Worm (Caenorhabditis elegans) whole organism, L4 larva: Measurements from ENCODE around the gene col-95.

Experiments
- F37D6.2 ChIP-seq: sonication (generic microtip); optimal IDR thresholded peaks from 2 replicates; lab custom pipeline; 2016; ENCODE audit warnings: mild to moderate bottlenecking, missing genetic modification characterization, missing compliant biosample characterization
- T26A8.4 ChIP-seq: fragments of 200-800 bp; sonication (Bioruptor generic); IDR thresholded peaks from 2 replicates; pipeline ENCODE4 v1.3.6; 2022; ENCODE audit warnings: missing genetic modification characterization, missing compliant biosample characterization
- Y75B8A.6 ChIP-seq: fragments of 200-800 bp; sonication (Bioruptor generic); IDR thresholded peaks from 2 replicates; pipeline ENCODE4 v1.3.6; 2022; ENCODE audit warnings: missing genetic modification reagents, missing genetic modification characterization, missing compliant biosample characterization
- ZK337.2 ChIP-seq: fragments of 200-800 bp; sonication (Bioruptor generic); IDR thresholded peaks from 2 replicates; pipeline ENCODE4 v1.3.6; 2022; ENCODE audit warnings: missing genetic modification reagents, missing genetic modification characterization, missing compliant biosample characterization
- ZK546.5 ChIP-seq, 2 experiments: sonication (generic microtip); optimal IDR thresholded peaks; 2 replicates each; lab custom pipeline; 2017; ENCODE audit warnings: missing biosample characterization in 2 of 2, missing genetic modification characterization in 2 of 2
- aha-1 ChIP-seq: fragments of 150-350 bp; peaks from one replicate; lab custom pipeline; 2014; ENCODE audit warnings: missing biosample characterization, missing genetic modification characterization
- aly-2 ChIP-seq: sonication (generic microtip); optimal IDR thresholded peaks from 2 replicates; lab custom pipeline; 2018; ENCODE audit warnings: missing biosample characterization, missing genetic modification characterization
- arid-1 ChIP-seq: fragments of 200-800 bp; sonication (Bioruptor generic); conservative IDR thresholded peaks from 2 replicates; pipeline ENCODE4 v1.3.6; 2022; ENCODE audit warnings: missing genetic modification reagents, missing genetic modification characterization, missing compliant biosample characterization
- attf-4 ChIP-seq: sonication (generic microtip); optimal IDR thresholded peaks from 3 replicates; lab custom pipeline; 2017; ENCODE audit warnings: missing biosample characterization, missing genetic modification characterization
- ces-1 ChIP-seq: fragments of 150-350 bp; sonication (generic microtip); optimal IDR thresholded peaks from 4 replicates; lab custom pipeline; 2014; ENCODE audit warnings: missing biosample characterization, missing genetic modification reagents, missing genetic modification characterization
- daf-12 ChIP-seq: fragments of 150-350 bp; optimal IDR thresholded peaks from 2 replicates; lab custom pipeline; 2014; ENCODE audit warnings: missing biosample characterization, missing genetic modification reagents, missing genetic modification characterization
- daf-16 ChIP-seq, 3 experiments: sonication (generic microtip); optimal IDR thresholded peaks; 2 replicates each; lab custom pipeline; 2016 to 2017; ENCODE audit warnings: missing genetic modification characterization in 3 of 3, missing genetic modification reagents in 3 of 3, mild to moderate bottlenecking in 2 of 3, missing compliant biosample characterization in 2 of 3, missing biosample characterization in 1 of 3, moderate library complexity in 1 of 3
- daf-19 ChIP-seq: fragments of 200-800 bp; sonication (Bioruptor generic); conservative IDR thresholded peaks from 2 replicates; pipeline ENCODE4 v1.3.6; 2022; ENCODE audit warnings: missing genetic modification characterization, missing compliant biosample characterization
- dmd-6 ChIP-seq: fragments of 200-800 bp; sonication (Bioruptor generic); IDR thresholded peaks from 2 replicates; pipeline ENCODE4 v1.3.6; 2022; ENCODE audit warnings: missing genetic modification reagents, missing genetic modification characterization, missing compliant biosample characterization
- dmd-8 ChIP-seq: fragments of 200-800 bp; sonication (Bioruptor generic); IDR thresholded peaks from 2 replicates; pipeline ENCODE4 v1.3.6; 2022; ENCODE audit warnings: missing genetic modification characterization, missing compliant biosample characterization
- dpl-1 ChIP-seq: fragments of 150-350 bp; optimal IDR thresholded peaks from 2 replicates; lab custom pipeline; 2014; ENCODE audit warnings: missing biosample characterization, missing genetic modification reagents, missing genetic modification characterization
- dve-1 ChIP-seq: sonication (generic microtip); optimal IDR thresholded peaks from 2 replicates; lab custom pipeline; 2017; ENCODE audit warnings: antibody characterized with exemption, mild to moderate bottlenecking, missing genetic modification characterization, missing compliant biosample characterization; ENCODE audit not compliant: insufficient read depth
- egl-43 ChIP-seq: fragments of 200-800 bp; sonication (Bioruptor generic); IDR thresholded peaks from 2 replicates; pipeline ENCODE4 v1.3.6; 2022; ENCODE audit warnings: missing genetic modification reagents, missing genetic modification characterization, missing compliant biosample characterization
- fkh-10 ChIP-seq: fragments of 150-350 bp; optimal IDR thresholded peaks from 2 replicates; lab custom pipeline; 2014; ENCODE audit warnings: missing biosample characterization, missing genetic modification reagents, missing genetic modification characterization
- fos-1 ChIP-seq: fragments of 150-350 bp; optimal IDR thresholded peaks from 2 replicates; lab custom pipeline; 2014; ENCODE audit warnings: missing biosample characterization, missing genetic modification characterization
- hlh-11 ChIP-seq: fragments of 200-800 bp; sonication (Bioruptor generic); optimal IDR thresholded peaks from 2 replicates; lab custom pipeline; 2018; ENCODE audit warnings: mild to moderate bottlenecking, missing genetic modification characterization, missing compliant biosample characterization
- hlh-30 ChIP-seq: sonication (generic microtip); optimal IDR thresholded peaks from 2 replicates; lab custom pipeline; 2017; ENCODE audit warnings: antibody characterized with exemption, mild to moderate bottlenecking, missing genetic modification characterization, missing compliant biosample characterization; ENCODE audit not compliant: insufficient read depth
- hmg-1.1 ChIP-seq: fragments of 200-800 bp; sonication (Bioruptor generic); IDR thresholded peaks from 2 replicates; pipeline ENCODE4 v1.3.6; 2022; ENCODE audit warnings: missing genetic modification reagents, missing genetic modification characterization, missing compliant biosample characterization
- lim-7 ChIP-seq: fragments of 200-800 bp; sonication (Bioruptor generic); IDR thresholded peaks from 2 replicates; pipeline ENCODE4 v1.3.6; 2022; ENCODE audit warnings: missing genetic modification characterization, missing compliant biosample characterization
- lin-13 ChIP-seq: fragments of 150-350 bp; optimal IDR thresholded peaks from 2 replicates; lab custom pipeline; 2014; ENCODE audit warnings: missing biosample characterization, missing genetic modification reagents, missing genetic modification characterization
- mep-1 ChIP-seq: fragments of 150-350 bp; sonication (generic microtip); optimal IDR thresholded peaks from 3 replicates; lab custom pipeline; 2014; ENCODE audit warnings: missing biosample characterization, missing genetic modification characterization
- mxl-3 ChIP-seq: fragments of 200-800 bp; sonication (Bioruptor generic); optimal IDR thresholded peaks from 2 replicates; lab custom pipeline; 2018; ENCODE audit warnings: mild to moderate bottlenecking, missing genetic modification characterization, missing compliant biosample characterization
- nhr-10 ChIP-seq: fragments of 150-350 bp; optimal IDR thresholded peaks from 2 replicates; lab custom pipeline; 2014; ENCODE audit warnings: missing biosample characterization, missing genetic modification characterization
- nhr-102 ChIP-seq: sonication (generic microtip); optimal IDR thresholded peaks from 2 replicates; lab custom pipeline; 2016; ENCODE audit warnings: mild to moderate bottlenecking, missing genetic modification characterization, moderate library complexity, missing compliant biosample characterization
- nhr-41 ChIP-seq: fragments of 200-800 bp; sonication (Bioruptor generic); IDR thresholded peaks from 2 replicates; pipeline ENCODE4 v1.3.6; 2022; ENCODE audit warnings: missing genetic modification reagents, missing genetic modification characterization, missing compliant biosample characterization
- nhr-42 ChIP-seq: fragments of 200-800 bp; sonication (Bioruptor generic); IDR thresholded peaks from 2 replicates; pipeline ENCODE4 v1.3.6; 2022; ENCODE audit warnings: missing genetic modification characterization, missing compliant biosample characterization
- pha-4 ChIP-seq, 2 experiments: fragments of 150-350 bp in 1 of 2; fragments of 200-800 bp in 1 of 2; sonication (Bioruptor generic) in 1 of 2; IDR thresholded peaks in 1 of 2; optimal IDR thresholded peaks in 1 of 2; 2 replicates each; pipeline versions ENCODE4 v1.3.6 to Lab custom; 2014 to 2022; ENCODE audit warnings: missing genetic modification characterization in 2 of 2, missing genetic modification reagents in 2 of 2, missing biosample characterization in 1 of 2, missing compliant biosample characterization in 1 of 2
- php-3 ChIP-seq: fragments of 200-800 bp; sonication (Bioruptor generic); IDR thresholded peaks from 2 replicates; pipeline ENCODE4 v1.3.6; 2022; ENCODE audit warnings: missing genetic modification reagents, missing genetic modification characterization, missing compliant biosample characterization
- pqm-1 ChIP-seq: sonication (generic microtip); optimal IDR thresholded peaks from 2 replicates; lab custom pipeline; 2017; ENCODE audit warnings: missing biosample characterization, missing genetic modification characterization
- rbr-2 ChIP-seq: sonication (generic microtip); optimal IDR thresholded peaks from 2 replicates; lab custom pipeline; 2016; ENCODE audit warnings: missing genotype, missing genetic modification characterization, missing compliant biosample characterization
- set-16 ChIP-seq: fragments of 200-800 bp; sonication (Bioruptor generic); IDR thresholded peaks from 2 replicates; pipeline ENCODE4 v1.3.6; 2022; ENCODE audit warnings: missing genetic modification reagents, missing genetic modification characterization, missing compliant biosample characterization
- snpc-4 ChIP-seq: fragments of 150-350 bp; optimal IDR thresholded peaks from 2 replicates; lab custom pipeline; 2014; ENCODE audit warnings: missing biosample characterization, missing genetic modification characterization
- spr-1 ChIP-seq: sonication (generic microtip); optimal IDR thresholded peaks from 2 replicates; lab custom pipeline; 2016; ENCODE audit warnings: mild to moderate bottlenecking, missing genetic modification characterization, missing compliant biosample characterization
- tra-1 ChIP-seq: fragments of 200-800 bp; sonication (Bioruptor generic); IDR thresholded peaks from 2 replicates; pipeline ENCODE4 v1.3.6; 2022; ENCODE audit warnings: missing genetic modification reagents, missing genetic modification characterization, missing compliant biosample characterization
- unc-39 ChIP-seq: sonication (generic microtip); optimal IDR thresholded peaks from 2 replicates; lab custom pipeline; 2017; ENCODE audit warnings: missing biosample characterization, missing genetic modification characterization
- unc-62 ChIP-seq, 3 experiments: fragments of 150-350 bp in 1 of 3; sonication (generic microtip); optimal IDR thresholded peaks in 2 of 3; peaks in 1 of 3; 1 replicate in 1 of 3; 2 replicates in 2 of 3; lab custom pipeline; 2014 to 2017; ENCODE audit warnings: missing biosample characterization in 3 of 3, missing genetic modification characterization in 3 of 3, missing genetic modification reagents in 3 of 3, missing genotype in 1 of 3
- vab-7 ChIP-seq: fragments of 200-800 bp; sonication (Bioruptor generic); IDR thresholded peaks from 2 replicates; pipeline ENCODE4 v1.3.6; 2022; ENCODE audit warnings: missing genetic modification reagents, missing genetic modification characterization, missing compliant biosample characterization
- zip-2 ChIP-seq: fragments of 150-350 bp; optimal IDR thresholded peaks from 2 replicates; lab custom pipeline; 2014; ENCODE audit warnings: missing biosample characterization, missing genetic modification characterization
- ztf-11 ChIP-seq: fragments of 150-350 bp; optimal IDR thresholded peaks from 2 replicates; lab custom pipeline; 2014; ENCODE audit warnings: missing biosample characterization, missing genetic modification characterization
- ztf-7 ChIP-seq: fragments of 150-350 bp; optimal IDR thresholded peaks from 2 replicates; lab custom pipeline; 2014; ENCODE audit warnings: missing biosample characterization, missing genetic modification characterization

The col-95 gene

DNA sequence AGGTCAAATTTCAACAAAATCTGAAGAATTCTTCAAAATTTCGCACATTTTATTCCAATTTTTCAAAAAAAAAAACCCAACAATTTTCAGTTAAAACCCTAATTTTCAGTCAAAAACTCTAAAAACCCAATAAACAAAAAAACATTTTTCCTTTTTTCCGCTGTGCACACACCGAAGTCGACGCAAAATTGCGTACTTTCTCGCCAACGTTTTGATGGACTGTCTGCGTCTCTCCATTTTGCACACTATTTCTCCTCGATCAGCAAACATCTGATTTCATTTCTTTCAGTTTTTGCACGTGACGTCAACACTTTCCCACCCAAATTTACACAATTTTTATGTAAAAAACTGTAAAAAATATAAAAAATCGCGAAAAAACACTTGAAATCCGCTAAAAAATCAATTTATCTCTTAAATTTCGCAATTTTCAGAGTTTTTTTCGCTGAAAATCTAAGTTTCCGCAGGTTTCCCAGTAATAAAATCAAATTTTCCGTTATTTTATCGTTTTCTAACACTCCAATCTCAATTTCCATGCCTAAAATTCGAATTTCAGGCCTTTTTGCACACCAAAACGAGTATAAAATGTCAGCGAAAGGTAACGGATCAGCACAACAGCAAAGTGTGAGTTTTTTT is 46.5 kb upstream of the col-95 start, which contains the start of gene crh-1 (continued):
- TF ChIP-seq nhr-42 (GFP tag; lab: Robert Waterston, UW) = no peak
- no peak for TF ChIP-seq daf-12 (tag; lab: Kevin White, UChicago)
- TF ChIP-seq ZK546.5 (tag; optimal IDR thresholded peaks at IDR 0.05; lab: Kevin White, UChicago) = no peak
- no peak for TF ChIP-seq ztf-11 (tag; lab: Kevin White, UChicago)
- no peak for TF ChIP-seq zip-2 (tag; lab: Kevin White, UChicago)
- TF ChIP-seq arid-1 (GFP tag; lab: Robert Waterston, UW) = no peak
- no peak for TF ChIP-seq nhr-41
- TF ChIP-seq dmd-6 (GFP tag; lab: Robert Waterston, UW) = peak; percentile 67
- no peak for TF ChIP-seq nhr-10 (tag; lab: Kevin White, UChicago)

DNA sequence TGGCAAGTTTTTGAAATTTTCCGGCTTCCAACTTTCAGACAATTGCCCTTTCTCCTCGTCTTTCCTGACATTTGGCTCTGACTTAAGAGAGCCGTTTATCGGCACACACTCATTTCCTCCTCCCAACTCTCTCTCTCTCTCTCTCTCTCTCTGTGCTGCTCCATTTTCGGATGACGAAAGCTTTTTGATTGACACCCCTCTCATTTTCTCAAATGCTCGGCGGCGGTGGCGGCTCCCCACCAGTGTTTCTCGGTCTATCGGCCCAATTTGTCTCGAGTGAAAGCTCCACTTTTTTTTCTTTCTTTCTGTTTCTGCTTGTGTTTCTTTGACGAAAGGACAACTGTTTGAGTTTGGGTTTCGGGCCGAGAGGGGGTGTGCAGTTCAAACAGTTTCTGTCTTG is 44.0 kb upstream of the col-95 start:
- TF ChIP-seq snpc-4 (tag; lab: Kevin White, UChicago) (no peak), Y75B8A.6 (0 out of 2 replicates have a peak, but pooled peaks have one; percentile 20), nhr-102 (tag; lab: Kevin White, UChicago) (no peak), dmd-8 (GFP tag; lab: Robert Waterston, UW) (no peak), F37D6.2 (no peak), egl-43 (GFP tag; lab: Robert Waterston, UW) (0 out of 2 replicates have a peak, but pooled peaks have one; percentile 23), daf-19 (no peak), set-16 (GFP tag; lab: Robert Waterston, UW) (peak; percentile 58), mxl-3 (GFP tag; lab: Kevin White, UChicago) (no peak), spr-1 (tag; lab: Kevin White, UChicago) (no peak), hmg-1.1 (GFP tag; lab: Robert Waterston, UW) (0 out of 2 replicates have a peak, but pooled peaks have one; percentile 32), rbr-2 (tag; lab: Kevin White, UChicago) (no peak), dve-1 (tag; lab: Kevin White, UChicago) (no peak), aha-1 (tag; lab: Kevin White, UChicago) (no peak), dmd-6 (GFP tag; lab: Robert Waterston, UW) (peak; percentile 32; the same call in 1 of the 2 replicates), ztf-7 (no peak)
- TF ChIP-seq, all 104 proteins: peak for 5

DNA sequence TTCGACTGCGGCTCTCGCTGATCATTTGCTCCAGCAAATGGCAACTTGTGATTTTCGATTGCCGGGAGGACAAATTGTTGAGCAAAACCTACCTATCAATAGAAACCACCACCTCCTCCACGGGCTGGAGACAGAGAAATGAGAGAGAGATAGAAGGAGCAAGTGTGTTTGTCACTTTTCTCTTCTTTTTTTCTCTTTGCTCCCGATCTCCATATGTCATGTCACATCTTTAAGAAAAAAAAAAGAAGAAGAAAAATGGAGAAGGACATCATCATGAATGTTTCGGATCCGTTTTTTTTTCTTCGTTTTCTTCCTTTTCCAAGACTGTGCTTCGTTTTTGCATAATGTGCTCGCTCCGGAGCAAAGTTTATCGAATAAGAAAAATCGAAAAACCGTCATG is 43.1 kb upstream of the col-95 start:
- peak; percentile 24 for TF ChIP-seq mep-1 (tag; lab: Kevin White, UChicago)
- TF ChIP-seq fkh-10 = no peak
- TF ChIP-seq set-16 (GFP tag; lab: Robert Waterston, UW) = no peak
- peak; percentile 20 for TF ChIP-seq hlh-30
- no peak for TF ChIP-seq attf-4 (tag; lab: Kevin White, UChicago)
- no peak for TF ChIP-seq vab-7 (GFP tag; lab: Robert Waterston, UW)
- no peak for TF ChIP-seq daf-12 (tag; lab: Kevin White, UChicago)
- TF ChIP-seq rbr-2 (tag; lab: Kevin White, UChicago) = no peak
- no peak for TF ChIP-seq fos-1 (tag; lab: Kevin White, UChicago)
- peak; percentile 20 for TF ChIP-seq hlh-11
- TF ChIP-seq aly-2 (tag; lab: Kevin White, UChicago) = no peak
- TF ChIP-seq ces-1 (GFP tag; lab: Kevin White, UChicago) = no peak
- no peak for TF ChIP-seq T26A8.4 (GFP tag; lab: Robert Waterston, UW)
- TF ChIP-seq egl-43 (GFP tag; lab: Robert Waterston, UW) = no peak
- no peak for TF ChIP-seq arid-1 (GFP tag; lab: Robert Waterston, UW)
- no peak for TF ChIP-seq lin-13 (GFP tag; lab: Kevin White, UChicago)
- no peak for TF ChIP-seq php-3 (GFP tag; lab: Robert Waterston, UW)
- TF ChIP-seq pqm-1 (tag; lab: Kevin White, UChicago) = no peak
- TF ChIP-seq lim-7 = no peak
- no peak for TF ChIP-seq daf-16 (GFP tag; optimal IDR thresholded peaks at IDR 0.05; lab: Kevin White, UChicago)
- TF ChIP-seq daf-16 (tag; optimal IDR thresholded peaks at IDR 0.05; lab: Kevin White, UChicago) = no peak
- TF ChIP-seq F37D6.2 = no peak
- no peak for TF ChIP-seq nhr-10 (tag; lab: Kevin White, UChicago)
- TF ChIP-seq dpl-1 (GFP tag; lab: Kevin White, UChicago) = no peak
- TF ChIP-seq hmg-1.1 (GFP tag; lab: Robert Waterston, UW) = 0 out of 2 replicates have a peak, but pooled peaks have one; percentile 25
- TF ChIP-seq unc-39 (tag; lab: Kevin White, UChicago) = no peak
- no peak for TF ChIP-seq tra-1 (GFP tag; lab: Robert Waterston, UW)
- no peak for TF ChIP-seq Y75B8A.6
- peak in 1 of 2 experiments; percentile 99 for TF ChIP-seq unc-62 (GFP tag; optimal IDR thresholded peaks at IDR 0.05 in 1 of 2; lab: Kevin White, UChicago)
- TF ChIP-seq unc-62 (tag; optimal IDR thresholded peaks at IDR 0.05; lab: Kevin White, UChicago) = no peak
- TF ChIP-seq pha-4 (GFP tag; IDR thresholded peaks at IDR 0.05; lab: Robert Waterston, UW) = no peak
- no peak for TF ChIP-seq pha-4 (tag; optimal IDR thresholded peaks at IDR 0.05; lab: Kevin White, UChicago)
- no peak for TF ChIP-seq ZK337.2
